Worm (Caenorhabditis elegans): Measurements from ENCODE around the gene R09A8.2.

DNA sequence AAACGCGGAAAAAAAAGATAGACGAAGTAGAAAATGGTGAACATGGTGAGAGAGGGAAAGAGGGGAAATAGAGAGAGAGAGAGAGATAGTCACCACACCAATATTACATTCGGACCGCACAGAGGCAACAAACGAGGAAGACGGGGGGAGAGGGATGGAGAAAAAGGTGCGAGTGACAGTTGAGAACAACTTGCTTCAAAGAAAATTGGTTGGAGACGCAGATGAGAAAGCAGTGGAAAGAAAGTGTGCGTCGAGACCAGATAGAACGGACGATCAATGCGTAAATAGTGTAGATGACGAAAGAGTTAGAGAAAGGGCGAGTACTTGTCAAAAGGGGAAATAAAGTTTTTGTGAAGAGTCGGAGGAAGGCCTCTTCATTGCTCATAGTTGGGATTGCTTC is 51.1 kb downstream of the R09A8.2 start:
- TF ChIP-seq nhr-237 (tag; optimal IDR thresholded peaks at IDR 0.05): peak; percentile 15
- no peak for TF ChIP-seq ceh-82 (tag; optimal IDR thresholded peaks at IDR 0.05)
- TF ChIP-seq fos-1 (tag; optimal IDR thresholded peaks at IDR 0.05): peak; percentile 87

Data from whole organism, L2 larva.